Fruit fly (Drosophila melanogaster) whole organism, embryonic: ENCODE measurements around the gene Gcna.

ENCODE experiments used
- Abd-B ChIP-seq: fragments of 200-800 bp; sonication (Bioruptor generic); optimal IDR thresholded peaks from 2 replicates; lab custom pipeline; 2018; ENCODE audit warnings: missing biosample characterization, mild to moderate bottlenecking, missing genetic modification characterization, moderate library complexity
- CG10267 ChIP-seq: fragments of 200-800 bp; sonication (Bioruptor generic); optimal IDR thresholded peaks from 2 replicates; lab custom pipeline; 2018; ENCODE audit warnings: missing biosample characterization, mild to moderate bottlenecking, missing genetic modification characterization, moderate library complexity
- CG13287 ChIP-seq: fragments of 200-800 bp; sonication (Bioruptor generic); IDR thresholded peaks from 2 replicates; pipeline ENCODE4 v1.3.6; 2022; ENCODE audit warnings: missing biosample characterization, missing genetic modification characterization; ENCODE audit not compliant: partially characterized antibody
- CG13894 ChIP-seq: fragments of 200-800 bp; sonication (Bioruptor generic); optimal IDR thresholded peaks from 3 replicates; lab custom pipeline; 2018; ENCODE audit warnings: missing biosample characterization, mild to moderate bottlenecking, missing genetic modification characterization, moderate library complexity
- CG14860 ChIP-seq: fragments of 200-800 bp; sonication (Bioruptor generic); IDR thresholded peaks from 3 replicates; pipeline ENCODE4 v1.3.6; 2022; ENCODE audit warnings: missing biosample characterization, missing genetic modification characterization; ENCODE audit not compliant: partially characterized antibody
- CG15011 ChIP-seq: fragments of 200-800 bp; sonication (Bioruptor generic); optimal IDR thresholded peaks from 3 replicates; lab custom pipeline; 2018; ENCODE audit warnings: missing biosample characterization, mild to moderate bottlenecking, missing genetic modification characterization
- CG15479 ChIP-seq: fragments of 200-800 bp; sonication (Bioruptor generic); optimal IDR thresholded peaks from 3 replicates; lab custom pipeline; 2019; ENCODE audit warnings: missing biosample characterization, mild to moderate bottlenecking, missing genetic modification characterization, moderate library complexity
- CG15514 ChIP-seq: fragments of 200-800 bp; sonication (Bioruptor generic); optimal IDR thresholded peaks from 3 replicates; lab custom pipeline; 2017; ENCODE audit warnings: missing biosample characterization, missing genetic modification characterization, mild to moderate bottlenecking, moderate library complexity, missing genetic modification reagents
- CG16813 ChIP-seq: fragments of 200-800 bp; sonication (Bioruptor generic); IDR thresholded peaks from 3 replicates; pipeline ENCODE4 v1.3.6; 2022; ENCODE audit warnings: missing biosample characterization, missing genetic modification characterization; ENCODE audit not compliant: partially characterized antibody
- CG17328 ChIP-seq: fragments of 200-800 bp; sonication (Bioruptor generic); IDR thresholded peaks from 2 replicates; pipeline ENCODE4 v1.3.6; 2022; ENCODE audit warnings: missing biosample characterization, missing genetic modification characterization
- CG2129 ChIP-seq: fragments of 200-800 bp; sonication (Bioruptor generic); IDR thresholded peaks from 2 replicates; pipeline ENCODE4 v1.3.6; 2022; ENCODE audit warnings: missing biosample characterization, missing genetic modification characterization; ENCODE audit not compliant: partially characterized antibody
- CG31388 ChIP-seq: fragments of 200-800 bp; sonication (Bioruptor generic); optimal IDR thresholded peaks from 2 replicates; lab custom pipeline; 2016; ENCODE audit warnings: missing biosample characterization, missing genetic modification characterization
- CG32532 ChIP-seq: fragments of 200-800 bp; sonication (Bioruptor generic); IDR thresholded peaks from 2 replicates; pipeline ENCODE4 v1.3.6; 2022; ENCODE audit warnings: missing biosample characterization, missing genetic modification characterization
- CG3995 ChIP-seq: fragments of 200-800 bp; sonication (Bioruptor generic); optimal IDR thresholded peaks from 3 replicates; lab custom pipeline; 2016; ENCODE audit warnings: missing biosample characterization, missing genetic modification characterization
- CG5180 ChIP-seq: fragments of 200-800 bp; sonication (Bioruptor generic); optimal IDR thresholded peaks from 3 replicates; lab custom pipeline; 2017; ENCODE audit warnings: missing biosample characterization, missing genetic modification characterization, mild to moderate bottlenecking, moderate library complexity, missing genetic modification reagents
- CG6791 ChIP-seq: fragments of 200-800 bp; sonication (Bioruptor generic); IDR thresholded peaks from 3 replicates; pipeline ENCODE4 v1.3.6; 2022; ENCODE audit warnings: missing biosample characterization, missing genetic modification characterization; ENCODE audit not compliant: partially characterized antibody
- CG7928 ChIP-seq: fragments of 200-800 bp; sonication (Bioruptor generic); optimal IDR thresholded peaks from 2 replicates; lab custom pipeline; 2017; ENCODE audit warnings: missing biosample characterization, mild to moderate bottlenecking, missing genetic modification characterization
- Dll ChIP-seq: fragments of 200-800 bp; sonication (Bioruptor generic); IDR thresholded peaks from 4 replicates; pipeline ENCODE4 v1.3.6; 2022; ENCODE audit warnings: missing biosample characterization, missing genetic modification characterization; ENCODE audit not compliant: partially characterized antibody
- Doc3 ChIP-seq: fragments of 200-800 bp; sonication (Bioruptor generic); IDR thresholded peaks from 3 replicates; pipeline ENCODE4 v1.3.6; 2022; ENCODE audit warnings: missing biosample characterization, missing genetic modification characterization; ENCODE audit not compliant: partially characterized antibody
- H15 ChIP-seq: fragments of 200-800 bp; sonication (Bioruptor generic); IDR thresholded peaks from 3 replicates; pipeline ENCODE4 v1.3.6; 2022; ENCODE audit warnings: missing biosample characterization, missing genetic modification characterization
- HLH4C ChIP-seq: fragments of 200-800 bp; sonication (Bioruptor generic); IDR thresholded peaks from 3 replicates; pipeline ENCODE4 v1.3.6; 2022; ENCODE audit warnings: missing biosample characterization, missing genetic modification characterization; ENCODE audit not compliant: partially characterized antibody
- MESR4 ChIP-seq: fragments of 200-800 bp; sonication (Bioruptor generic); optimal IDR thresholded peaks from 2 replicates; lab custom pipeline; 2018; ENCODE audit warnings: missing biosample characterization, mild to moderate bottlenecking, missing genetic modification characterization, moderate library complexity
- Med ChIP-seq: fragments of 200-800 bp; sonication (Bioruptor generic); peaks from one replicate; lab custom pipeline; 2016; ENCODE audit warnings: missing biosample characterization, missing genetic modification characterization, mild to moderate bottlenecking, inconsistent platforms, moderate library complexity
- Pdp1 ChIP-seq, 2 experiments: fragments of 200-800 bp; sonication (Bioruptor generic); optimal IDR thresholded peaks; 3 replicates each; lab custom pipeline; 2016; ENCODE audit warnings: missing biosample characterization in 2 of 2, missing genetic modification characterization in 2 of 2, mild to moderate bottlenecking in 1 of 2, moderate library complexity in 1 of 2
- Scr ChIP-seq: fragments of 200-800 bp; sonication (Bioruptor generic); IDR thresholded peaks from 2 replicates; pipeline ENCODE4 v1.3.6; 2022; ENCODE audit warnings: missing biosample characterization, missing genetic modification characterization; ENCODE audit not compliant: partially characterized antibody
- Sry-δ ChIP-seq: fragments of 200-800 bp; sonication (Bioruptor generic); optimal IDR thresholded peaks from 2 replicates; lab custom pipeline; 2016; ENCODE audit warnings: missing biosample characterization, missing genetic modification characterization
- Taf1 ChIP-seq: fragments of 200-800 bp; sonication (Bioruptor generic); IDR thresholded peaks from 2 replicates; pipeline ENCODE4 v1.3.6; 2022; ENCODE audit warnings: missing biosample characterization, missing genetic modification characterization
- Xbp1 ChIP-seq: fragments of 200-800 bp; sonication (Bioruptor generic); optimal IDR thresholded peaks from 3 replicates; lab custom pipeline; 2016; ENCODE audit warnings: missing biosample characterization, mild to moderate bottlenecking, missing genetic modification characterization
- YL-1 ChIP-seq: fragments of 200-800 bp; sonication (Bioruptor generic); optimal IDR thresholded peaks from 3 replicates; lab custom pipeline; 2017; ENCODE audit warnings: missing biosample characterization, mild to moderate bottlenecking, missing genetic modification characterization
- bsh ChIP-seq, 2 experiments: fragments of 200-800 bp; sonication (Bioruptor generic); optimal IDR thresholded peaks; 2 replicates each; lab custom pipeline; 2017 to 2018; ENCODE audit warnings: mild to moderate bottlenecking in 2 of 2, missing biosample characterization in 2 of 2, missing genetic modification characterization in 2 of 2, moderate library complexity in 1 of 2
- caup ChIP-seq: fragments of 200-800 bp; sonication (Bioruptor generic); optimal IDR thresholded peaks from 3 replicates; lab custom pipeline; 2017; ENCODE audit warnings: missing biosample characterization, mild to moderate bottlenecking, missing genetic modification characterization, moderate library complexity; ENCODE audit not compliant: severe bottlenecking
- cg ChIP-seq: fragments of 200-800 bp; sonication (Bioruptor generic); optimal IDR thresholded peaks from 3 replicates; lab custom pipeline; 2019; ENCODE audit warnings: missing biosample characterization, mild to moderate bottlenecking, missing genetic modification characterization, moderate library complexity
- crol ChIP-seq: fragments of 200-800 bp; sonication (Bioruptor generic); IDR thresholded peaks from 2 replicates; pipeline ENCODE4 v1.3.6; 2022; ENCODE audit warnings: missing biosample characterization, missing genetic modification characterization
- grau ChIP-seq: fragments of 200-800 bp; optimal IDR thresholded peaks from 3 replicates; lab custom pipeline; 2019; ENCODE audit warnings: missing biosample characterization, mild to moderate bottlenecking, missing genetic modification characterization, moderate library complexity
- jigr1 ChIP-seq: fragments of 200-800 bp; sonication (Bioruptor generic); IDR thresholded peaks from 3 replicates; pipeline ENCODE4 v1.3.6; 2022; ENCODE audit warnings: missing biosample characterization, missing genetic modification characterization
- knrl ChIP-seq: fragments of 200-800 bp; sonication (Bioruptor generic); IDR thresholded peaks from 3 replicates; pipeline ENCODE4 v1.3.6; 2022; ENCODE audit warnings: missing biosample characterization, missing genetic modification characterization; ENCODE audit not compliant: partially characterized antibody
- lab ChIP-seq: fragments of 200-800 bp; sonication (Bioruptor generic); optimal IDR thresholded peaks from 3 replicates; lab custom pipeline; 2017; ENCODE audit warnings: missing biosample characterization, missing genetic modification characterization, mild to moderate bottlenecking, moderate library complexity, missing genetic modification reagents
- nom ChIP-seq: fragments of 200-800 bp; sonication (Bioruptor generic); optimal IDR thresholded peaks from 2 replicates; lab custom pipeline; 2017; ENCODE audit warnings: missing biosample characterization, missing genetic modification characterization, mild to moderate bottlenecking, moderate library complexity, missing genetic modification reagents
- pzg ChIP-seq: fragments of 200-800 bp; sonication (Bioruptor generic); optimal IDR thresholded peaks from 3 replicates; lab custom pipeline; 2018; ENCODE audit warnings: missing biosample characterization, mild to moderate bottlenecking, missing genetic modification characterization, moderate library complexity
- row ChIP-seq: fragments of 200-800 bp; sonication (Bioruptor generic); IDR thresholded peaks from 3 replicates; pipeline ENCODE4 v1.3.6; 2022; ENCODE audit warnings: missing biosample characterization, missing genetic modification characterization
- sisA ChIP-seq: fragments of 200-800 bp; sonication (Bioruptor generic); IDR thresholded peaks from 2 replicates; pipeline ENCODE4 v1.3.6; 2022; ENCODE audit warnings: missing biosample characterization, missing genetic modification characterization
- vnd ChIP-seq: fragments of 200-800 bp; sonication (Bioruptor generic); IDR thresholded peaks from 3 replicates; pipeline ENCODE4 v1.3.6; 2022; ENCODE audit warnings: missing biosample characterization, missing genetic modification characterization; ENCODE audit not compliant: partially characterized antibody
- zen2 ChIP-seq: fragments of 200-800 bp; sonication (Bioruptor generic); IDR thresholded peaks from 3 replicates; pipeline ENCODE4 v1.3.6; 2022; ENCODE audit warnings: missing biosample characterization, missing genetic modification characterization; ENCODE audit not compliant: partially characterized antibody

Gene Gcna

dm6 chrX:1865673-1866072, at the start of gene Gcna, which contains the start of gene MED18 (continued):
- TF ChIP-seq H15 (GFP tag; lab: Robert Waterston, UW) (no peak), CG13894 (tag; lab: Kevin White, UChicago) (no peak), Scr (GFP tag; lab: Robert Waterston, UW) (no peak)

- peak; percentile 81 for TF ChIP-seq grau (tag; lab: Kevin White, UChicago)
- TF ChIP-seq jigr1, result no peak
- TF ChIP-seq CG15011 (GFP tag; lab: Kevin White, UChicago), result no peak
- TF ChIP-seq CG32532, result 0 out of 2 replicates have a peak, but pooled peaks have one; percentile 16
- TF ChIP-seq Med (GFP tag; lab: Kevin White, UChicago), result peak; percentile 10
- peak in 1 of 2 experiments; percentile 86 for TF ChIP-seq Pdp1 (GFP tag; optimal IDR thresholded peaks at IDR 0.05; lab: Kevin White, UChicago)
- TF ChIP-seq row, result peak; percentile 19; the same call in 2 of the 3 replicates
These were observed 43.9 kb upstream of the Gcna start for dm6 chrX:1909533-1909932.

DNA sequence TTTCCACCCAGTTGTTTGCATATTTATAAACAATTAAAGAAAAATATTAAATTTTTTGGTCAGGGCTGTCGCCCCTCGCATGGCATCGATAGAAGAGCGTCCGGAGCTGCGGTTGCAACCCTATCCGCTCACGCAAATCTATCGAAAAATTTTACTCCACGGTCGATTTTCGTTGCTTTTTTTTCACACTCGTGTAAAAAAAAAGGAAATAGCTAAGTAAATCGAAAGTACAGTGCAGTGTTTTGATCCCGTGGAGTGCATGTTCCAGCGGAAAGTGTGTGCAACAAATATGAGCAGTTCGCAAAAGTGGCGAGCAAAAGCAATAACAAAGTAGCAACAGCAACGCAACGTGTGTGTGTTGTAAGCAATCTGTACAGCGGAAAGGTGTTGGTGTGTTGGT, 43.1 kb upstream of the Gcna start, which contains the start of the genes Edem1 and Rbcn-3B:
TSS of gene Edem1 (minus strand) at position 71 of the 400 bp plus-strand sequence.
TSS of gene Rbcn-3B (plus strand) at position 164 of the 400 bp plus-strand sequence.
- TF ChIP-seq Taf1 (no peak), MESR4 (GFP tag; lab: Kevin White, UChicago) (peak; percentile 88), bsh (GFP tag; optimal IDR thresholded peaks at IDR 0.05; lab: Kevin White, UChicago) (peak in 1 of 2 experiments; percentile 62), Doc3 (GFP tag; lab: Robert Waterston, UW) (peak; percentile 45; the same call in 1 of the 3 replicates), CG31388 (GFP tag; lab: Kevin White, UChicago) (no peak), CG15514 (peak; percentile 45), pzg (peak; percentile 38), CG3995 (peak; percentile 77), sisA (GFP tag; lab: Robert Waterston, UW) (no peak), Abd-B (GFP tag; lab: Kevin White, UChicago) (no peak), nom (GFP tag; lab: Kevin White, UChicago) (peak; percentile 69), crol (GFP tag; lab: Robert Waterston, UW) (peak; percentile 56; the same call in 1 of the 2 replicates), CG17328 (GFP tag; lab: Robert Waterston, UW) (no peak), HLH4C (GFP tag; lab: Robert Waterston, UW) (0 out of 3 replicates have a peak, but pooled peaks have one; percentile 42), caup (no peak), CG16813 (GFP tag; lab: Robert Waterston, UW) (peak; percentile 50; the same call in 1 of the 3 replicates), CG13287 (GFP tag; lab: Robert Waterston, UW) (peak; percentile 44), CG7928 (GFP tag; lab: Kevin White, UChicago) (no peak), Xbp1 (GFP tag; lab: Kevin White, UChicago) (no peak), CG2129 (GFP tag; lab: Robert Waterston, UW) (0 out of 2 replicates have a peak, but pooled peaks have one; percentile 23), CG14860 (GFP tag; lab: Robert Waterston, UW) (0 out of 3 replicates have a peak, but pooled peaks have one; percentile 31), CG6791 (GFP tag; lab: Robert Waterston, UW) (peak; percentile 67; the same call in 2 of the 3 replicates), lab (GFP tag; lab: Kevin White, UChicago) (peak; percentile 16), cg (peak; percentile 82), CG10267 (no peak), Sry-δ (GFP tag; lab: Kevin White, UChicago) (peak; percentile 19), zen2 (GFP tag; lab: Robert Waterston, UW) (no peak), CG5180 (GFP tag; lab: Kevin White, UChicago) (peak; percentile 77), row (peak; percentile 30; the same call in 1 of the 3 replicates), vnd (GFP tag; lab: Robert Waterston, UW) (peak; percentile 40; the same call in 1 of the 3 replicates), YL-1 (GFP tag; lab: Kevin White, UChicago) (peak; percentile 41), knrl (peak; percentile 49; the same call in 2 of the 3 replicates), Dll (GFP tag; lab: Robert Waterston, UW) (peak; percentile 45; the same call in 2 of the 4 replicates), CG15479 (GFP tag; lab: Kevin White, UChicago) (peak; percentile 23)
